Fruit fly (Drosophila melanogaster): ENCODE data around the gene Kots.

Kots gene

dm6 chr3R:13921806-13922515, 42.0 kb downstream of the Kots start (continued):
- TF ChIP-seq zen (tag; optimal IDR thresholded peaks at IDR 0.05) (no peak), tll (GFP tag; optimal IDR thresholded peaks at IDR 0.05) (no peak), gfzf (GFP tag; optimal IDR thresholded peaks at IDR 0.05) (no peak), Max (GFP tag; optimal IDR thresholded peaks at IDR 0.05) (no peak), pan (optimal IDR thresholded peaks at IDR 0.05) (no peak), pan (GFP tag; optimal IDR thresholded peaks at IDR 0.05 in 1 of 2, IDR thresholded peaks at IDR 0.05 in 1 of 2) (peak in 1 of 2 experiments; percentile 26), br (optimal IDR thresholded peaks at IDR 0.05) (no peak), luna (GFP tag; optimal IDR thresholded peaks at IDR 0.05) (no peak), CG4282 (GFP tag; optimal IDR thresholded peaks at IDR 0.05) (no peak), hkb (optimal IDR thresholded peaks at IDR 0.05) (no peak), hkb (GFP tag; IDR thresholded peaks at IDR 0.05) (peak; percentile 54), CG6813 (GFP tag; optimal IDR thresholded peaks at IDR 0.05) (no peak), NfI (GFP tag; optimal IDR thresholded peaks at IDR 0.05) (no peak), Dek (tag; optimal IDR thresholded peaks at IDR 0.05) (no peak), jumu (GFP tag; optimal IDR thresholded peaks at IDR 0.05) (peak; percentile 4), CrebB (tag; optimal IDR thresholded peaks at IDR 0.05) (no peak), CG9932 (GFP tag; IDR thresholded peaks at IDR 0.05) (no peak), Nf-YA (GFP tag; IDR thresholded peaks at IDR 0.05) (no peak), CG11696 (GFP tag; IDR thresholded peaks at IDR 0.05) (no peak), nerfin-1 (tag; optimal IDR thresholded peaks at IDR 0.05) (peak; percentile 38), sim (GFP tag; IDR thresholded peaks at IDR 0.05) (peak; percentile 55; the same call in 1 of the 2 replicates), Dad (GFP tag; optimal IDR thresholded peaks at IDR 0.05) (no peak), Meics (GFP tag; optimal IDR thresholded peaks at IDR 0.05) (no peak), mam (GFP tag; optimal IDR thresholded peaks at IDR 0.05) (no peak), tio (GFP tag; optimal IDR thresholded peaks at IDR 0.05) (no peak), B-H2 (GFP tag; optimal IDR thresholded peaks at IDR 0.05) (no peak), klu (GFP tag; IDR thresholded peaks at IDR 0.05) (no peak), CG13296 (GFP tag; optimal IDR thresholded peaks at IDR 0.05) (no peak), CG6654 (GFP tag; optimal IDR thresholded peaks at IDR 0.05) (no peak), CG17359 (tag; optimal IDR thresholded peaks at IDR 0.05) (peak; percentile 42), Kr (GFP tag; optimal IDR thresholded peaks at IDR 0.05) (no peak), CG2199 (GFP tag; IDR thresholded peaks at IDR 0.05) (peak; percentile 18; the same call in 1 of the 3 replicates), insv (GFP tag; optimal IDR thresholded peaks at IDR 0.05) (no peak), knrl (GFP tag; IDR thresholded peaks at IDR 0.05; ENCODE audit: partially characterized antibody) (peak; percentile 52; the same call in 2 of the 3 replicates), CG7839 (tag; optimal IDR thresholded peaks at IDR 0.05) (peak; percentile 15), CG3163 (GFP tag; optimal IDR thresholded peaks at IDR 0.05) (no peak), CG14667 (GFP tag; IDR thresholded peaks at IDR 0.05) (no peak), bsh (GFP tag; optimal IDR thresholded peaks at IDR 0.05) (peak; percentile 40 to 50), CG32767 (GFP tag; IDR thresholded peaks at IDR 0.05) (no peak), CG16779 (GFP tag; IDR thresholded peaks at IDR 0.05) (no peak), Blimp-1 (GFP tag; optimal IDR thresholded peaks at IDR 0.05) (peak; percentile 68), CG34376 (GFP tag; optimal IDR thresholded peaks at IDR 0.05) (no peak), Dp (GFP tag; optimal IDR thresholded peaks at IDR 0.05) (no peak), ftz-f1 (GFP tag; optimal IDR thresholded peaks at IDR 0.05) (no peak), Lpt (GFP tag; optimal IDR thresholded peaks at IDR 0.05) (no peak), CG12942 (GFP tag; optimal IDR thresholded peaks at IDR 0.05) (no peak), CG10209 (GFP tag; optimal IDR thresholded peaks at IDR 0.05) (no peak), sens (GFP tag) (peak; percentile 81), sens-2 (GFP tag; IDR thresholded peaks at IDR 0.05) (0 out of 2 replicates have a peak, but pooled peaks have one; percentile 20), CG4328 (GFP tag; optimal IDR thresholded peaks at IDR 0.05) (no peak)
